Worm (Caenorhabditis elegans) whole organism, L4 larva: ENCODE measurements around the gene ttm-2.

ENCODE experiments used
- T26A8.4 ChIP-seq: fragments of 200-800 bp; sonication (Bioruptor generic); IDR thresholded peaks from 2 replicates; pipeline ENCODE4 v1.3.6; 2022; ENCODE audit warnings: missing genetic modification characterization, missing compliant biosample characterization
- aly-2 ChIP-seq: sonication (generic microtip); optimal IDR thresholded peaks from 2 replicates; lab custom pipeline; 2018; ENCODE audit warnings: missing biosample characterization, missing genetic modification characterization
- ama-1 ChIP-seq: fragments of 150-350 bp; optimal IDR thresholded peaks from 2 replicates; lab custom pipeline; 2014; ENCODE audit warnings: inconsistent platforms, mixed read lengths
- dmd-6 ChIP-seq: fragments of 200-800 bp; sonication (Bioruptor generic); IDR thresholded peaks from 2 replicates; pipeline ENCODE4 v1.3.6; 2022; ENCODE audit warnings: missing genetic modification reagents, missing genetic modification characterization, missing compliant biosample characterization
- fkh-10 ChIP-seq: fragments of 150-350 bp; optimal IDR thresholded peaks from 2 replicates; lab custom pipeline; 2014; ENCODE audit warnings: missing biosample characterization, missing genetic modification reagents, missing genetic modification characterization
- hlh-11 ChIP-seq: fragments of 200-800 bp; sonication (Bioruptor generic); optimal IDR thresholded peaks from 2 replicates; lab custom pipeline; 2018; ENCODE audit warnings: mild to moderate bottlenecking, missing genetic modification characterization, missing compliant biosample characterization
- lin-39 ChIP-seq: fragments of 150-350 bp; optimal IDR thresholded peaks from 2 replicates; lab custom pipeline; 2014; ENCODE audit warnings: missing biosample characterization, missing genetic modification reagents, missing genetic modification characterization
- pha-4 ChIP-seq, 2 experiments: fragments of 150-350 bp in 1 of 2; fragments of 200-800 bp in 1 of 2; sonication (Bioruptor generic) in 1 of 2; IDR thresholded peaks in 1 of 2; optimal IDR thresholded peaks in 1 of 2; 2 replicates each; pipeline versions ENCODE4 v1.3.6 to Lab custom; 2014 to 2022; ENCODE audit warnings: missing genetic modification characterization in 2 of 2, missing genetic modification reagents in 2 of 2, missing biosample characterization in 1 of 2, missing compliant biosample characterization in 1 of 2
- set-16 ChIP-seq: fragments of 200-800 bp; sonication (Bioruptor generic); IDR thresholded peaks from 2 replicates; pipeline ENCODE4 v1.3.6; 2022; ENCODE audit warnings: missing genetic modification reagents, missing genetic modification characterization, missing compliant biosample characterization
- unc-62 ChIP-seq, 3 experiments: fragments of 150-350 bp in 1 of 3; sonication (generic microtip); optimal IDR thresholded peaks in 2 of 3; peaks in 1 of 3; 1 replicate in 1 of 3; 2 replicates in 2 of 3; lab custom pipeline; 2014 to 2017; ENCODE audit warnings: missing biosample characterization in 3 of 3, missing genetic modification characterization in 3 of 3, missing genetic modification reagents in 3 of 3, missing genotype in 1 of 3
- ztf-11 ChIP-seq: fragments of 150-350 bp; optimal IDR thresholded peaks from 2 replicates; lab custom pipeline; 2014; ENCODE audit warnings: missing biosample characterization, missing genetic modification characterization

DNA sequence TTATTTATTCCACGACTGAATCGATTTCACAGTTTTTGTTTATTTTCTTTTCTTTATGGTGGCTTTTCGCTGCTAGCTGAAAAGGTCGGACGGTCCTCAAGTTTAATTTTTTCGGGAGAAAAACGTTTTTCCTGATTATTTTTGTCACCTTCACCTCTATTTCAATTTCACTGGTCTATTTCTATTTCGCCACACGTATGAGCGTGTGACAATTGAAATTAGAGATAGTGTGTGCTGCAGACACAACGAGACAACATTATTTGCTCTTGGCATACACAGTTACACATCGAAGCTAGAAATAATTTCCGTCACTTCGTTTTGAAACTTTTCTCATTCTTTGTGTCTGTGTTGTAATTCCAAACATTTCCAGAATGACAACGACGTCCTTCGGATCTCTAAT lies 50.5 kb downstream of the ttm-2 start, which contains the start of gene F41C3.8:
- no peak for TF ChIP-seq fkh-10 (GFP tag; lab: Kevin White, UChicago)
- no peak for TF ChIP-seq set-16 (GFP tag; lab: Robert Waterston, UW)
- TF ChIP-seq lin-39, result no peak
- no peak for TF ChIP-seq ztf-11 (tag; lab: Kevin White, UChicago)
- no peak for TF ChIP-seq T26A8.4 (GFP tag; lab: Robert Waterston, UW)
- no peak for TF ChIP-seq aly-2 (tag; lab: Kevin White, UChicago)
- no peak for TF ChIP-seq unc-62 (GFP tag; optimal IDR thresholded peaks at IDR 0.05 in 1 of 2; lab: Kevin White, UChicago)
- TF ChIP-seq unc-62 (tag; optimal IDR thresholded peaks at IDR 0.05; lab: Kevin White, UChicago), result no peak
- TF ChIP-seq pha-4 (GFP tag; IDR thresholded peaks at IDR 0.05; lab: Robert Waterston, UW), result no peak
- no peak for TF ChIP-seq pha-4 (tag; optimal IDR thresholded peaks at IDR 0.05; lab: Kevin White, UChicago)
- peak; percentile 20 for TF ChIP-seq hlh-11
- TF ChIP-seq ama-1 (lab: Kevin White, UChicago), result no peak
- TF ChIP-seq dmd-6, result peak; percentile 42; the same call in 1 of the 2 replicates
